Worm (Caenorhabditis elegans) whole organism, L4/young adult: ENCODE results near the gene ZK721.4.

Experiments
- W03F9.2 ChIP-seq: fragments of 150-350 bp; optimal IDR thresholded peaks from 2 replicates; lab custom pipeline; 2014; ENCODE audit warnings: missing biosample characterization, missing genetic modification characterization
- dao-5 ChIP-seq: sonication (generic microtip); optimal IDR thresholded peaks from 2 replicates; lab custom pipeline; 2016; ENCODE audit warnings: missing genotype, missing genetic modification characterization, moderate library complexity, missing compliant biosample characterization
- him-1 ChIP-seq: sonication (generic microtip); optimal IDR thresholded peaks from 2 replicates; lab custom pipeline; 2016; ENCODE audit warnings: missing genotype, missing genetic modification reagents, missing genetic modification characterization, missing compliant biosample characterization

DNA sequence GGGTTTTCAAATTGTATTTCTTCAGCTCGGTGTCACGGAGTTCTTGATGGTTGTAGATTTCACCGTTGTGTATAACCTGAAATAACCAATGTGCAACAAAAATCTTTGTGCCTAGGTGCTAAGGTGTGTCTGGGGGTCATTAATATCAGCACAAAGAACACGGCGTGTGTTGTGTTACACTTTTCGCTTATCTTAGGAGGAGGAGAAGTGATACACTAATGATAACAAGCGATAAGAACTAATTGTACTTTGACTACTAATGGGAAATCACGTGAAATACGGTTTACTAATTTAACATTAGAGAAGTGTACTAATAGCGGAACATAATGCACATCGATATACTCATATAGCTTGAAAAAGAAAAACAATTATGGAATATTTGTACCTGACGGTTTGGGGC lies 28.4 kb upstream of the ZK721.4 start:
- TF ChIP-seq him-1 (tag; lab: Kevin White, UChicago) (no peak), dao-5 (tag; lab: Kevin White, UChicago) (no peak), W03F9.2 (no peak)
